Worm (Caenorhabditis elegans) whole organism, L4/young adult: ENCODE results near the gene rbd-1.
A peak's percentile ranks its signal among the peaks of the same experiment; 100 is the strongest.

ENCODE experiments used
- W03F9.2 ChIP-seq: fragments of 150-350 bp; optimal IDR thresholded peaks from 2 replicates; lab custom pipeline; 2014; ENCODE audit warnings: missing biosample characterization, missing genetic modification characterization
- dao-5 ChIP-seq: sonication (generic microtip); optimal IDR thresholded peaks from 2 replicates; lab custom pipeline; 2016; ENCODE audit warnings: missing genotype, missing genetic modification characterization, moderate library complexity, missing compliant biosample characterization
- him-1 ChIP-seq: sonication (generic microtip); optimal IDR thresholded peaks from 2 replicates; lab custom pipeline; 2016; ENCODE audit warnings: missing genotype, missing genetic modification reagents, missing genetic modification characterization, missing compliant biosample characterization

rbd-1 gene

ce11 chrIV:12762782-12763181 lies 38.0 kb downstream of the rbd-1 start:
- TF ChIP-seq dao-5 (tag; lab: Kevin White, UChicago) (no peak), W03F9.2 (tag; lab: Kevin White, UChicago) (no peak), him-1 (tag; lab: Kevin White, UChicago) (no peak)

DNA sequence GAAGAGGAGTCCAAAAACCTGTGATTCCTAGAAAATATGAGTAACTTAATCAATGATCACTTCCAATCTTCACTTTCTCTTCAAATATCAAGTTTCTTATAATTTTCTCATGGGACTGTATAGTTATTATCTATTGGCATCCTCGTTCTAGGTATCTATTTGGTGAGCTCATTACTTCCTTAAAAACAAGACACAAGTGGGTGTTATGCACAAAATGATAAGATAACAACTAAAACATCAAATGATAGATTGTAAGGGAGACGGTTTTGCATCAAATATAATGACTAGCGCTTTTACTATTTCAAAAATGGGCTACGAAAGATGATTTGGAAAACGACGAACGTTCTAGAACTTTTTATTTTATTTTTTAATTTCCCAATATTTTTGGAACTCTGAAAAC lies 40.3 kb downstream of the rbd-1 start, which contains the start of gene ZK897.10:
Gene ZK897.10, plus strand, starts transcription at position 285 of the 400 bp plus-strand sequence.
- no peak for TF ChIP-seq W03F9.2 (tag; lab: Kevin White, UChicago)
- TF ChIP-seq dao-5 (tag; lab: Kevin White, UChicago), result no peak
- TF ChIP-seq him-1 (tag; lab: Kevin White, UChicago), result no peak

- TF ChIP-seq dao-5 (tag; lab: Kevin White, UChicago) (no peak), him-1 (tag; lab: Kevin White, UChicago) (peak; percentile 92)
Observed at ce11 chrIV:12771414-12771813, 46.6 kb downstream of the rbd-1 start.

DNA sequence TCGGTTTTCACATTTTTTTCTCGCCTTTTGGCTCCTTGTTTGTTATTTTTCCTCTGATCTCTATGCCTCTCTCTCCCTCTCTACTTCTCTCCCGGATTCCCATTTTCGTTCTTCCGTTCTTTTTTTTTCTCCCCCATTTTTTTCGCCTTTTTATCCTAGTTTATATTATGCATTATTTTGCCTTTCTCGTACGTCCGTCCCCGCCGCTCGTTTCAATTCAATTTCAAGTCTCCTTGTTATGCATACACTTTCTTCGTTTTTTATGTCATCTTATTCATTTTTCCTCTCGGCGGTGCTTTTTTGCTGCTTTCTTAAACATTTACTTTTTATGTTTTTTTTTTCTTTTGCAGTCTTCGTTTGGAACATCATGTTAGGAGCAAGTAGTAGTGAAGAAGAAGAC lies 48.7 kb downstream of the rbd-1 start, which contains the start of gene unc-31:
Gene unc-31, plus strand, starts transcription at position 349 of the 400 bp plus-strand sequence.
- no peak for TF ChIP-seq dao-5 (tag; lab: Kevin White, UChicago)
- no peak for TF ChIP-seq W03F9.2 (tag; lab: Kevin White, UChicago)
- no peak for TF ChIP-seq him-1 (tag; lab: Kevin White, UChicago)
